Fruit fly (Drosophila melanogaster): ENCODE measurements around the gene tos.
A peak's percentile ranks its signal among the peaks of the same experiment; 100 is the strongest.

The tos gene

dm6 chr2L:18708239-18708891, 26.5 kb upstream of the tos start, which contains the start of the genes Faf2 and Grip71 (continued):
- peak; percentile 79 for TF ChIP-seq CG8290 (GFP tag; optimal IDR thresholded peaks at IDR 0.05)
- peak; percentile 15 to 72 for TF ChIP-seq CG8290 (tag; optimal IDR thresholded peaks at IDR 0.05)
- peak; percentile 65 for TF ChIP-seq corto (GFP tag; optimal IDR thresholded peaks at IDR 0.05)
- TF ChIP-seq btn (GFP tag; optimal IDR thresholded peaks at IDR 0.05) = no peak
- no peak for TF ChIP-seq CG6854 (GFP tag; optimal IDR thresholded peaks at IDR 0.05)
- peak; percentile 52 for TF ChIP-seq CG13287 (GFP tag; IDR thresholded peaks at IDR 0.05; ENCODE audit: partially characterized antibody)
- no peak for TF ChIP-seq CG2129 (GFP tag; IDR thresholded peaks at IDR 0.05; ENCODE audit: partially characterized antibody)
- peak; percentile 66 for TF ChIP-seq Adf1 (GFP tag; IDR thresholded peaks at IDR 0.05)
- TF ChIP-seq gro (GFP tag; optimal IDR thresholded peaks at IDR 0.05) = peak; percentile 65
- TF ChIP-seq CG12219 (GFP tag; optimal IDR thresholded peaks at IDR 0.05) = peak; percentile 8
- TF ChIP-seq cas (GFP tag; IDR thresholded peaks at IDR 0.05) = peak; percentile 79; the same call in 1 of the 2 replicates
- peak; percentile 90 for TF ChIP-seq ems (GFP tag; optimal IDR thresholded peaks at IDR 0.05)
- peak; percentile 60 for TF ChIP-seq Sry-δ (GFP tag; optimal IDR thresholded peaks at IDR 0.05)
- TF ChIP-seq jumu (GFP tag; optimal IDR thresholded peaks at IDR 0.05) = peak; percentile 80
- TF ChIP-seq tgo (GFP tag; IDR thresholded peaks at IDR 0.05) = peak; percentile 94
- TF ChIP-seq gsb-n (tag; optimal IDR thresholded peaks at IDR 0.05) = peak; percentile 85
- peak; percentile 88 for TF ChIP-seq gsb (GFP tag; IDR thresholded peaks at IDR 0.05)
- peak; percentile 69 for TF ChIP-seq fu2 (GFP tag; optimal IDR thresholded peaks at IDR 0.05)
- TF ChIP-seq nmo (GFP tag; optimal IDR thresholded peaks at IDR 0.05) = peak; percentile 97
- peak; percentile 82 for TF ChIP-seq CG18619 (GFP tag; optimal IDR thresholded peaks at IDR 0.05)
- TF ChIP-seq Ptx1 (GFP tag; IDR thresholded peaks at IDR 0.05) = peak; percentile 97
- peak; percentile 70 for TF ChIP-seq Dad (GFP tag; optimal IDR thresholded peaks at IDR 0.05)
- peak; percentile 54 for TF ChIP-seq CG18011 (GFP tag; optimal IDR thresholded peaks at IDR 0.05)
- no peak for TF ChIP-seq vnd (GFP tag; IDR thresholded peaks at IDR 0.05; ENCODE audit: partially characterized antibody)
- TF ChIP-seq otp (GFP tag; IDR thresholded peaks at IDR 0.05) = peak; percentile 93
- TF ChIP-seq CG34224 (GFP tag; IDR thresholded peaks at IDR 0.05; ENCODE audit: partially characterized antibody) = 0 out of 3 replicates have a peak, but pooled peaks have one; percentile 26
- peak; percentile 89 for TF ChIP-seq grau (tag; optimal IDR thresholded peaks at IDR 0.05)
- no peak for TF ChIP-seq fru (optimal IDR thresholded peaks at IDR 0.05)
- peak; percentile 88 for TF ChIP-seq CG18599 (GFP tag; optimal IDR thresholded peaks at IDR 0.05)
- TF ChIP-seq Meics (GFP tag; optimal IDR thresholded peaks at IDR 0.05) = peak; percentile 82
- TF ChIP-seq CHES-1-like (GFP tag; optimal IDR thresholded peaks at IDR 0.05) = peak; percentile 82
- peak; percentile 85 for TF ChIP-seq lab (GFP tag; optimal IDR thresholded peaks at IDR 0.05)
- peak; percentile 89 for TF ChIP-seq Oaz (GFP tag; IDR thresholded peaks at IDR 0.05)
- TF ChIP-seq NC2α (GFP tag; optimal IDR thresholded peaks at IDR 0.05) = peak; percentile 32
- peak; percentile 96 for TF ChIP-seq MESR4 (GFP tag; optimal IDR thresholded peaks at IDR 0.05)
- TF ChIP-seq jigr1 (GFP tag; IDR thresholded peaks at IDR 0.05) = peak; percentile 86
- peak; percentile 82 for TF ChIP-seq CG12769 (tag; optimal IDR thresholded peaks at IDR 0.05)
- TF ChIP-seq phol (tag; optimal IDR thresholded peaks at IDR 0.05) = peak; percentile 96
- no peak for TF ChIP-seq Trl (optimal IDR thresholded peaks at IDR 0.05)
- peak; percentile 80 for TF ChIP-seq Trl (GFP tag; optimal IDR thresholded peaks at IDR 0.05)
- peak; percentile 91 for TF ChIP-seq CG13775 (GFP tag; optimal IDR thresholded peaks at IDR 0.05)
- TF ChIP-seq vfl (GFP tag; optimal IDR thresholded peaks at IDR 0.05) = peak; percentile 76
- TF ChIP-seq NC2β (GFP tag; optimal IDR thresholded peaks at IDR 0.05) = peak; percentile 84
- TF ChIP-seq sqz (GFP tag; optimal IDR thresholded peaks at IDR 0.05) = no peak
- TF ChIP-seq CG6654 (GFP tag; optimal IDR thresholded peaks at IDR 0.05) = peak; percentile 35
- TF ChIP-seq CG8924 (tag; optimal IDR thresholded peaks at IDR 0.05) = peak; percentile 86
- peak in 1 of 2 experiments; percentile 22 for TF ChIP-seq tll (GFP tag; optimal IDR thresholded peaks at IDR 0.05)
- TF ChIP-seq onecut (GFP tag; IDR thresholded peaks at IDR 0.05) = peak; percentile 65
- TF ChIP-seq CG8944 (GFP tag; optimal IDR thresholded peaks at IDR 0.05) = peak; percentile 87
- TF ChIP-seq D19A (tag; optimal IDR thresholded peaks at IDR 0.05) = peak; percentile 74

All from whole organism, embryonic.